Worm (Caenorhabditis elegans) whole organism, L3 larva: Measurements from ENCODE around the gene sre-51.

Experiments used
- R02D3.7 ChIP-seq: fragments of 150-350 bp; optimal IDR thresholded peaks from 2 replicates; lab custom pipeline; 2014; ENCODE audit warnings: missing biosample characterization, missing genetic modification characterization
- ZK546.5 ChIP-seq: sonication (generic microtip); optimal IDR thresholded peaks from 2 replicates; lab custom pipeline; 2017; ENCODE audit warnings: missing biosample characterization, missing genetic modification characterization
- aly-2 ChIP-seq: fragments of 150-350 bp; optimal IDR thresholded peaks from 2 replicates; lab custom pipeline; 2014; ENCODE audit warnings: missing biosample characterization, missing genetic modification characterization
- ceh-82 ChIP-seq: fragments of 150-350 bp; optimal IDR thresholded peaks from 2 replicates; lab custom pipeline; 2014; ENCODE audit warnings: missing biosample characterization, missing genetic modification characterization
- ceh-9 ChIP-seq: sonication (generic microtip); optimal IDR thresholded peaks from 2 replicates; lab custom pipeline; 2018; ENCODE audit warnings: missing biosample characterization, missing genetic modification characterization
- egl-27 ChIP-seq: sonication (generic microtip); optimal IDR thresholded peaks from 4 replicates; lab custom pipeline; 2017; ENCODE audit warnings: missing biosample characterization, missing genetic modification reagents, missing genetic modification characterization
- egl-5 ChIP-seq: fragments of 150-350 bp; optimal IDR thresholded peaks from 2 replicates; lab custom pipeline; 2017; ENCODE audit warnings: missing biosample characterization, missing genetic modification reagents, missing genetic modification characterization, inconsistent platforms
- elt-1 ChIP-seq: fragments of 150-350 bp; optimal IDR thresholded peaks from 2 replicates; lab custom pipeline; 2014; ENCODE audit warnings: missing biosample characterization, missing genetic modification characterization
- elt-2 ChIP-seq: sonication (generic microtip); optimal IDR thresholded peaks from 2 replicates; lab custom pipeline; 2016; ENCODE audit warnings: missing genetic modification reagents, mild to moderate bottlenecking, missing genetic modification characterization, missing compliant biosample characterization
- elt-3 ChIP-seq, 3 experiments: fragments of 150-350 bp in 1 of 3; sonication (generic microtip) in 2 of 3; optimal IDR thresholded peaks; 2 replicates in 2 of 3; 4 replicates in 1 of 3; lab custom pipeline; 2014 to 2017; ENCODE audit warnings: missing biosample characterization in 3 of 3, missing genetic modification characterization in 3 of 3
- eor-1 ChIP-seq, 2 experiments: fragments of 150-350 bp; optimal IDR thresholded peaks; 2 replicates each; lab custom pipeline; 2014 to 2018; ENCODE audit warnings: missing biosample characterization in 2 of 2, missing genetic modification characterization in 2 of 2
- fkh-10 ChIP-seq: sonication (generic microtip); optimal IDR thresholded peaks from 2 replicates; lab custom pipeline; 2017; ENCODE audit warnings: missing biosample characterization, missing genetic modification reagents, missing genetic modification characterization
- fkh-2 ChIP-seq: fragments of 150-350 bp; optimal IDR thresholded peaks from 2 replicates; lab custom pipeline; 2014; ENCODE audit warnings: missing biosample characterization, missing genetic modification reagents, missing genetic modification characterization
- fos-1 ChIP-seq: fragments of 150-350 bp; optimal IDR thresholded peaks from 2 replicates; lab custom pipeline; 2014; ENCODE audit warnings: missing biosample characterization, missing genetic modification characterization
- hmg-11 ChIP-seq: sonication (generic microtip); optimal IDR thresholded peaks from 2 replicates; lab custom pipeline; 2016; ENCODE audit warnings: missing genetic modification characterization, missing compliant biosample characterization
- jun-1 ChIP-seq: fragments of 150-350 bp; optimal IDR thresholded peaks from 2 replicates; lab custom pipeline; 2014; ENCODE audit warnings: missing biosample characterization, missing genetic modification reagents, missing genetic modification characterization
- lin-15B ChIP-seq: fragments of 150-350 bp; optimal IDR thresholded peaks from 2 replicates; lab custom pipeline; 2014; ENCODE audit warnings: missing biosample characterization, missing genetic modification characterization
- lin-39 ChIP-seq: fragments of 150-350 bp; optimal IDR thresholded peaks from 2 replicates; lab custom pipeline; 2018; ENCODE audit warnings: missing biosample characterization, missing genetic modification reagents, missing genetic modification characterization
- lsy-12 ChIP-seq: sonication (generic microtip); optimal IDR thresholded peaks from 2 replicates; lab custom pipeline; 2016; ENCODE audit warnings: mild to moderate bottlenecking, missing genetic modification characterization, missing compliant biosample characterization
- mml-1 ChIP-seq: fragments of 150-350 bp; sonication (generic microtip); optimal IDR thresholded peaks from 3 replicates; lab custom pipeline; 2014; ENCODE audit warnings: missing biosample characterization, missing genetic modification characterization
- nhr-11 ChIP-seq: fragments of 150-350 bp; optimal IDR thresholded peaks from 2 replicates; lab custom pipeline; 2014; ENCODE audit warnings: missing biosample characterization, missing genetic modification characterization
- nhr-12 ChIP-seq: fragments of 150-350 bp; optimal IDR thresholded peaks from 2 replicates; lab custom pipeline; 2014; ENCODE audit warnings: missing biosample characterization, missing genetic modification characterization
- nhr-23 ChIP-seq: fragments of 150-350 bp; optimal IDR thresholded peaks from 2 replicates; lab custom pipeline; 2014; ENCODE audit warnings: missing biosample characterization, missing genetic modification reagents, missing genetic modification characterization
- nhr-237 ChIP-seq: fragments of 150-350 bp; optimal IDR thresholded peaks from 2 replicates; lab custom pipeline; 2014; ENCODE audit warnings: missing biosample characterization, missing genetic modification characterization
- nhr-25 ChIP-seq: sonication (generic microtip); optimal IDR thresholded peaks from 2 replicates; lab custom pipeline; 2017; ENCODE audit warnings: missing biosample characterization, missing genetic modification characterization
- nhr-43 ChIP-seq: sonication (generic microtip); optimal IDR thresholded peaks from 2 replicates; lab custom pipeline; 2016; ENCODE audit warnings: mild to moderate bottlenecking, missing genetic modification characterization, missing compliant biosample characterization; ENCODE audit not compliant: poor library complexity, severe bottlenecking
- nhr-76 ChIP-seq: fragments of 150-350 bp; sonication (generic microtip); optimal IDR thresholded peaks from 5 replicates; lab custom pipeline; 2014; ENCODE audit warnings: missing biosample characterization, missing genetic modification characterization
- pha-4 ChIP-seq: fragments of 150-350 bp; optimal IDR thresholded peaks from 2 replicates; lab custom pipeline; 2014; ENCODE audit warnings: missing biosample characterization, missing genetic modification reagents, missing genetic modification characterization
- sea-2 ChIP-seq: fragments of 150-350 bp; sonication (generic microtip); optimal IDR thresholded peaks from 4 replicates; lab custom pipeline; 2014; ENCODE audit warnings: missing biosample characterization, missing genetic modification reagents, missing genetic modification characterization
- skn-1 ChIP-seq: fragments of 150-350 bp; optimal IDR thresholded peaks from 2 replicates; lab custom pipeline; 2014; ENCODE audit warnings: missing biosample characterization, missing genetic modification characterization
- unc-39 ChIP-seq: sonication (generic microtip); optimal IDR thresholded peaks from 4 replicates; lab custom pipeline; 2017; ENCODE audit warnings: missing biosample characterization, missing genetic modification characterization
- unc-62 ChIP-seq: fragments of 150-350 bp; sonication (generic microtip); optimal IDR thresholded peaks from 4 replicates; lab custom pipeline; 2014; ENCODE audit warnings: missing biosample characterization, missing genetic modification reagents, missing genetic modification characterization
- ztf-11 ChIP-seq: fragments of 150-350 bp; optimal IDR thresholded peaks from 2 replicates; lab custom pipeline; 2014; ENCODE audit warnings: missing biosample characterization, missing genetic modification characterization
- ztf-4 ChIP-seq: fragments of 150-350 bp; optimal IDR thresholded peaks from 2 replicates; lab custom pipeline; 2014; ENCODE audit warnings: missing biosample characterization, missing genetic modification characterization

Gene sre-51

DNA sequence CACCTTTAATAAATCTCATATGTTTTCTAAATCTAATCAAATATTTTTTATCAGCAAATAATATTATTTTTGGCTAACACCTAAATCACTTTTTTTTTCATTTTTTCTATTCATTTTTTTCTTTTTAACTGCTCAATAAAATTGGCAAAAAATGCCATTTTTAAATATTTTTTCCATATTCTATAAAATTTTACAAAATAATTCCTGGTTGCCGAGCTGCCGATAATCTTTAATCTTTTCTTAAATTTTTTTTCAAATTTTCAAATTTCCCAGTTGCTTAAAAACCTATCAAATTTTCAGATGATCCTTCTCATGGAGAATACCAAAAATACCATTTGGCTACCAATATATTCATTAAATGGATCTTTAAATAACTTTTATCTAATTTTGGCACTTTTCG is at the start of gene sre-51:
TSS of gene sre-51 (plus strand) at position 301 of the 400 bp plus-strand sequence.
- TF ChIP-seq ZK546.5 (tag; lab: Kevin White, UChicago) (no peak), nhr-23 (tag; lab: Kevin White, UChicago) (no peak), unc-39 (tag; lab: Kevin White, UChicago) (no peak), lsy-12 (no peak), nhr-76 (tag; lab: Kevin White, UChicago) (no peak), mml-1 (tag; lab: Kevin White, UChicago) (no peak), eor-1 (tag; optimal IDR thresholded peaks at IDR 0.05; lab: Kevin White, UChicago) (no peak), sea-2 (GFP tag; lab: Kevin White, UChicago) (no peak), fkh-2 (tag; lab: Kevin White, UChicago) (no peak), ztf-4 (no peak), ceh-82 (tag; lab: Kevin White, UChicago) (no peak), pha-4 (tag; lab: Kevin White, UChicago) (no peak)

DNA sequence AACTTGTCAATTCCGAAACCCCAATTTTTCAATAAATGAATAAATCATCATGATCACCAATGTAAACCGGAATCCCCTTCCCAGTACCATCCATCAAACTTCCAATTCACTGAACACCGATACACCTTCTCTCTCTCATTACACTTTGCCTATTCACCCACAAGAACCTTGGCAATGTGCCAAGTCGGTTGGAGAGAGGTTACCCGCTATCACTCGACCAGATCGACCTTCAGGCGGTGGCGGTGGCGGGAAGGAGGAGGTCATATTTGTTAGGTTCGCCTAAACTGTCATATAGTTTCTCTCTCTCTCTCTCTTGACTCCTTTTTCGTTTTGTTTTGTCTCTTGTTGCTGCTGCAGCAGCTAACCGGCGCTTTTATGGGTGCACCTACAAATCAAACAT is 49.1 kb upstream of the sre-51 start:
- TF ChIP-seq hmg-11 (peak; percentile 15), skn-1 (tag; lab: Kevin White, UChicago) (no peak), ceh-82 (tag; lab: Kevin White, UChicago) (no peak), unc-62 (GFP tag; lab: Kevin White, UChicago) (peak; percentile 10), nhr-12 (tag; lab: Kevin White, UChicago) (no peak), lin-39 (tag; lab: Kevin White, UChicago) (no peak), elt-3 (tag; optimal IDR thresholded peaks at IDR 0.05; lab: Kevin White, UChicago) (peak in 1 of 3 experiments; percentile 34), nhr-23 (tag; lab: Kevin White, UChicago) (peak; percentile 63), egl-5 (tag; lab: Kevin White, UChicago) (no peak), fkh-10 (no peak), lsy-12 (no peak), pha-4 (tag; lab: Kevin White, UChicago) (no peak), ztf-11 (no peak), mml-1 (tag; lab: Kevin White, UChicago) (no peak), nhr-25 (tag; lab: Kevin White, UChicago) (peak; percentile 99), R02D3.7 (tag; lab: Kevin White, UChicago) (no peak), sea-2 (GFP tag; lab: Kevin White, UChicago) (no peak), nhr-11 (tag; lab: Kevin White, UChicago) (no peak), lin-15B (tag; lab: Kevin White, UChicago) (no peak), jun-1 (tag; lab: Kevin White, UChicago) (no peak), elt-1 (tag; lab: Kevin White, UChicago) (peak; percentile 65)
- TF ChIP-seq, all 47 proteins: peak for 6

DNA sequence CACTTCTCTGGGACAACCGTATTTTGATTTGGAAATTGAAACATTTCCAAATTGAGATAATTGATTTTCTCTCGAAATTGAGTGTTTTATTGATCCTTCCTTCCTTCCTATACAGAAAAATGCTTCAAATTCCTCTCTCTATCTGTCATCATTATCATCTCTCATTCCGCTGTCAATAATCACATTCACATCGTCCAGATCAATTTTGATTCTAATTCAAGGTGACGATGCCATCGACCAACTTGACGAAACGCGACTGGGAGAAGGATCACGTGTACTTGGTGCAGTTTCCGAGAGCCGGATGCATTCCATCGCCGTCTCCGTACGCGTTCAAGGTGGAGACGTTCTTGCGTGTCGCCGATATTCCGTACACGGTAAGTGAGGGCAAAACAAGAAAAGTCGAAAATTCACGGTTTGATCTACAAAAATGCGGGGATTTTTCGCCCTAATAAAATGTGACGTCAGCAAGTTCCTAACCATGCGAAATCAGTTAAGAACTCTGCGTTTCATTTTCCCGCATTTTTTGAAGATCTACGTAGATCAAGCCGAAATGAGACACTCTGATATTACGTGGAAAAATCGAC is 47.6 kb upstream of the sre-51 start, which contains the start of gene faxc-1:
TSS of gene faxc-1 (plus strand) at position 222 of the 584 bp plus-strand sequence.
- peak; percentile 12 for TF ChIP-seq unc-62 (GFP tag; lab: Kevin White, UChicago)
- no peak for TF ChIP-seq nhr-76 (tag; lab: Kevin White, UChicago)
- peak; percentile 22 for TF ChIP-seq nhr-25 (tag; lab: Kevin White, UChicago)
- TF ChIP-seq ceh-82 (tag; lab: Kevin White, UChicago), result no peak

DNA sequence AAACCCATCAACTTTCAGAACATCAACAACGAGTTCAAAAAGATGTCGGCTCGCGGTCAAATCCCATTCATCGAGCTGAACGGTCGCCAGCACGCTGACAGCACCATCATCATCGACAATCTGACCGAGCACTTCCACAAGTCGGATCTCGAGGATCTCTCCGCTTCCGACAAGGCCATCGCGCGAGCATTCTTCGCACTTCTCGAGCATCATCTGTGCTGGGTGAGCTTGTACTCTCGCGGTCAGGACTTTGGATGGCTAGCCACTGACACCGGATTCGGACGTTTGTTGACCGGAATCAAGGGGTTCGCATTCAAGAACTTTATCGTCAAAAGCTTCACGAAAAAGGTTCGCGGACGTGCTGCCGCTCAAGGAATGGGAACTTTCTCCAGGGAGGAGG is 46.8 kb upstream of the sre-51 start:
- no peak for TF ChIP-seq nhr-12 (tag; lab: Kevin White, UChicago)
- no peak for TF ChIP-seq ztf-4
- no peak for TF ChIP-seq nhr-11 (tag; lab: Kevin White, UChicago)
- no peak for TF ChIP-seq fos-1 (tag; lab: Kevin White, UChicago)
- no peak for TF ChIP-seq egl-27 (tag; lab: Kevin White, UChicago)
- TF ChIP-seq skn-1 (tag; lab: Kevin White, UChicago), result no peak
- no peak for TF ChIP-seq hmg-11
- TF ChIP-seq jun-1 (tag; lab: Kevin White, UChicago), result no peak
- TF ChIP-seq elt-2, result no peak
- no peak for TF ChIP-seq fkh-2 (tag; lab: Kevin White, UChicago)

DNA sequence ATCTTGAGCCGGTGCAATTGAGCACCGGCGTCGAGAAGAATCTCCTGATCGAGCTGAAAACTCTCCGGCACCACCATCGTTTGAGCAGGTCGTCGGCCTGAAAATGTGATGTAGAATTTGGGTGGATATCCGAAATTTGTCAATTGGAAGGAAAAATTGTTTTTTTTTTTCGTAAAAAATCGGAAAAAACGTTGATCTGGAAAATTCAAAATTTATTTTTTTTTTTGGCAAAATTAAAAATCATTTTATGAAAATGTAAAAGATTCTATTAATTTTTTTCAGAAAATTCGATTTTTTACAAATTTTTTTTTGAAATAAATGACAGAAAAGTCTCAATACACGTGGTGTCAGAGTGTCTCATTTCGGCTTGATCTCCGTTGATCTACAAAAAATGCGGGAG is 45.5 kb upstream of the sre-51 start, which contains the start of gene tric-1B.1:
TSS of gene tric-1B.1 (minus strand) at position 101 of the 400 bp plus-strand sequence.
- TF ChIP-seq sea-2 (GFP tag; lab: Kevin White, UChicago), result no peak
- TF ChIP-seq nhr-25 (tag; lab: Kevin White, UChicago), result no peak
- no peak for TF ChIP-seq ceh-9 (tag; lab: Kevin White, UChicago)
- no peak for TF ChIP-seq ztf-4
- no peak for TF ChIP-seq nhr-237 (tag; lab: Kevin White, UChicago)
- TF ChIP-seq lin-15B (tag; lab: Kevin White, UChicago), result no peak
- TF ChIP-seq aly-2 (tag; lab: Kevin White, UChicago), result no peak
- TF ChIP-seq nhr-11 (tag; lab: Kevin White, UChicago), result no peak
- TF ChIP-seq unc-62 (GFP tag; lab: Kevin White, UChicago), result no peak
- no peak for TF ChIP-seq pha-4 (tag; lab: Kevin White, UChicago)
- TF ChIP-seq unc-39 (tag; lab: Kevin White, UChicago), result no peak
- TF ChIP-seq eor-1 (tag; optimal IDR thresholded peaks at IDR 0.05; lab: Kevin White, UChicago), result no peak
- TF ChIP-seq nhr-43, result no peak
